Worm (Caenorhabditis elegans) whole organism, young adult: Measurements from ENCODE around the gene srt-20.
"Not testable (repeated sequence)": the region's sequence is repeated elsewhere in the genome, so short reads cannot be mapped to it uniquely, and the experiment has no call there.

Source experiments
- C06A6.2 ChIP-seq: fragments of 200-800 bp; sonication (Bioruptor generic); conservative IDR thresholded peaks from 2 replicates; pipeline ENCODE4 v1.3.6; 2022; ENCODE audit warnings: missing genetic modification characterization, missing compliant biosample characterization
- D2030.7 ChIP-seq: fragments of 200-800 bp; sonication (Bioruptor generic); IDR thresholded peaks from 2 replicates; pipeline ENCODE4 v1.3.6; 2022; ENCODE audit warnings: missing genetic modification reagents, missing genetic modification characterization, missing compliant biosample characterization
- F10E7.11 ChIP-seq: sonication (generic microtip); optimal IDR thresholded peaks from 2 replicates; lab custom pipeline; 2017; ENCODE audit warnings: mild to moderate bottlenecking, missing genetic modification characterization, moderate library complexity, missing compliant biosample characterization
- F39B2.1 ChIP-seq: fragments of 200-800 bp; sonication (Bioruptor generic); IDR thresholded peaks from 2 replicates; pipeline ENCODE4 v1.3.6; 2022; ENCODE audit warnings: missing genetic modification reagents, missing genetic modification characterization, missing compliant biosample characterization
- F57A8.1 ChIP-seq: fragments of 200-800 bp; sonication (Bioruptor generic); optimal IDR thresholded peaks from 2 replicates; lab custom pipeline; 2018; ENCODE audit warnings: mild to moderate bottlenecking, missing genetic modification characterization, moderate library complexity, missing compliant biosample characterization
- K11D2.4 ChIP-seq: fragments of 200-800 bp; sonication (Bioruptor generic); IDR thresholded peaks from 2 replicates; pipeline ENCODE4 v1.3.6; 2022; ENCODE audit warnings: missing genetic modification reagents, missing genetic modification characterization, missing compliant biosample characterization
- Y53G8AR.9 ChIP-seq: fragments of 200-800 bp; sonication (Bioruptor generic); conservative IDR thresholded peaks from 2 replicates; pipeline ENCODE4 v1.3.6; 2022; ENCODE audit warnings: missing genetic modification reagents, missing genetic modification characterization, missing compliant biosample characterization
- Y79H2A.3 ChIP-seq: fragments of 200-800 bp; sonication (Bioruptor generic); conservative IDR thresholded peaks from 2 replicates; pipeline ENCODE4 v1.3.6; 2022; ENCODE audit warnings: missing genetic modification reagents, missing genetic modification characterization, missing compliant biosample characterization
- Y95B8A.8 ChIP-seq: fragments of 200-800 bp; sonication (Bioruptor generic); IDR thresholded peaks from 2 replicates; pipeline ENCODE4 v1.3.6; 2022; ENCODE audit warnings: missing genetic modification reagents, missing genetic modification characterization, missing compliant biosample characterization
- athp-1 ChIP-seq: sonication (generic microtip); optimal IDR thresholded peaks from 2 replicates; lab custom pipeline; 2017; ENCODE audit warnings: mild to moderate bottlenecking, missing genetic modification characterization, missing compliant biosample characterization
- bed-2 ChIP-seq: fragments of 200-800 bp; sonication (Bioruptor generic); IDR thresholded peaks from 2 replicates; pipeline ENCODE4 v1.3.6; 2022; ENCODE audit warnings: missing genetic modification reagents, missing genetic modification characterization, missing compliant biosample characterization
- cebp-1 ChIP-seq, 2 experiments: fragments of 200-800 bp in 1 of 2; sonication (Bioruptor generic) in 1 of 2; sonication (generic microtip) in 1 of 2; IDR thresholded peaks in 1 of 2; optimal IDR thresholded peaks in 1 of 2; 2 replicates each; pipeline versions ENCODE4 v1.3.6 to Lab custom; 2017 to 2022; ENCODE audit warnings: missing compliant biosample characterization in 2 of 2, missing genetic modification characterization in 2 of 2, mild to moderate bottlenecking in 1 of 2, missing genetic modification reagents in 1 of 2, moderate library complexity in 1 of 2
- ceh-40 ChIP-seq: fragments of 200-800 bp; sonication (Bioruptor generic); IDR thresholded peaks from 2 replicates; pipeline ENCODE4 v1.3.6; 2022; ENCODE audit warnings: missing genetic modification characterization, missing compliant biosample characterization
- ceh-79 ChIP-seq: sonication (generic microtip); optimal IDR thresholded peaks from 2 replicates; lab custom pipeline; 2017; ENCODE audit warnings: mild to moderate bottlenecking, missing genetic modification characterization, missing compliant biosample characterization
- ceh-91 ChIP-seq: fragments of 200-800 bp; sonication (Bioruptor generic); IDR thresholded peaks from 2 replicates; pipeline ENCODE4 v1.3.6; 2022; ENCODE audit warnings: missing genetic modification reagents, missing genetic modification characterization, missing compliant biosample characterization
- die-1 ChIP-seq: sonication (generic microtip); optimal IDR thresholded peaks from 2 replicates; lab custom pipeline; 2016; ENCODE audit warnings: missing genotype, mild to moderate bottlenecking, missing genetic modification characterization, missing compliant biosample characterization
- dpff-1 ChIP-seq: sonication (generic microtip); optimal IDR thresholded peaks from 2 replicates; lab custom pipeline; 2017; ENCODE audit warnings: mild to moderate bottlenecking, missing genetic modification characterization, missing compliant biosample characterization
- egl-18 ChIP-seq: fragments of 200-800 bp; sonication (Bioruptor generic); IDR thresholded peaks from 2 replicates; pipeline ENCODE4 v1.3.6; 2022; ENCODE audit warnings: missing genetic modification reagents, missing genetic modification characterization, missing compliant biosample characterization
- hlh-12 ChIP-seq: sonication (generic microtip); optimal IDR thresholded peaks from 2 replicates; lab custom pipeline; 2016; ENCODE audit warnings: missing genetic modification characterization, missing compliant biosample characterization
- lag-1 ChIP-seq: fragments of 200-800 bp; sonication (Bioruptor generic); IDR thresholded peaks from 2 replicates; pipeline ENCODE4 v1.3.6; 2022; ENCODE audit warnings: missing genetic modification reagents, missing genetic modification characterization, missing compliant biosample characterization
- lin-26 ChIP-seq: fragments of 200-800 bp; sonication (Bioruptor generic); IDR thresholded peaks from 2 replicates; pipeline ENCODE4 v1.3.6; 2022; ENCODE audit warnings: missing genetic modification reagents, missing genetic modification characterization, missing compliant biosample characterization
- lin-35 ChIP-seq, 3 experiments: fragments of 150-350 bp in 2 of 3; sonication (generic microtip) in 1 of 3; optimal IDR thresholded peaks; 2 replicates each; lab custom pipeline; 2014 to 2018; ENCODE audit warnings: missing biosample characterization in 3 of 3, missing genetic modification characterization in 3 of 3, missing genetic modification reagents in 3 of 3
- lir-1 ChIP-seq: fragments of 200-800 bp; sonication (Bioruptor generic); conservative IDR thresholded peaks from 2 replicates; pipeline ENCODE4 v1.3.6; 2022; ENCODE audit warnings: missing genetic modification reagents, missing genetic modification characterization, missing compliant biosample characterization
- lsl-1 ChIP-seq: fragments of 200-800 bp; sonication (Bioruptor generic); optimal IDR thresholded peaks from 2 replicates; lab custom pipeline; 2018; ENCODE audit warnings: mild to moderate bottlenecking, missing genetic modification characterization, moderate library complexity, missing compliant biosample characterization
- lsy-27 ChIP-seq: sonication (generic microtip); optimal IDR thresholded peaks from 2 replicates; lab custom pipeline; 2017; ENCODE audit warnings: missing genetic modification characterization, mild to moderate bottlenecking, missing compliant biosample characterization, antibody characterized with exemption, missing genotype, borderline replicate concordance; ENCODE audit not compliant: insufficient read depth
- madf-8 ChIP-seq: fragments of 200-800 bp; sonication (Bioruptor generic); conservative IDR thresholded peaks from 2 replicates; pipeline ENCODE4 v1.3.6; 2022; ENCODE audit warnings: missing genetic modification reagents, missing genetic modification characterization, missing compliant biosample characterization
- mcd-1 ChIP-seq: fragments of 200-800 bp; sonication (Bioruptor generic); IDR thresholded peaks from 2 replicates; pipeline ENCODE4 v1.3.6; 2022; ENCODE audit warnings: missing genetic modification reagents, missing genetic modification characterization, missing compliant biosample characterization
- mel-28 ChIP-seq: sonication (generic microtip); optimal IDR thresholded peaks from 2 replicates; lab custom pipeline; 2016; ENCODE audit warnings: borderline replicate concordance, mild to moderate bottlenecking, missing genetic modification characterization, missing compliant biosample characterization
- nfya-1 ChIP-seq: sonication (generic microtip); optimal IDR thresholded peaks from 2 replicates; lab custom pipeline; 2017; ENCODE audit warnings: antibody characterized with exemption, missing compliant biosample characterization, missing genetic modification characterization, borderline replicate concordance; ENCODE audit not compliant: insufficient read depth
- nfya-2 ChIP-seq: fragments of 200-800 bp; sonication (Bioruptor generic); IDR thresholded peaks from 2 replicates; pipeline ENCODE4 v1.3.6; 2022; ENCODE audit warnings: missing genetic modification reagents, missing genetic modification characterization, missing compliant biosample characterization
- nhr-90 ChIP-seq: sonication (generic microtip); optimal IDR thresholded peaks from 2 replicates; lab custom pipeline; 2016; ENCODE audit warnings: missing genotype, mild to moderate bottlenecking, missing genetic modification characterization, missing compliant biosample characterization
- repo-1 ChIP-seq: sonication (generic microtip); optimal IDR thresholded peaks from 2 replicates; lab custom pipeline; 2017; ENCODE audit warnings: mild to moderate bottlenecking, missing genetic modification characterization, missing compliant biosample characterization
- snpc-1.1 ChIP-seq: sonication (generic microtip); optimal IDR thresholded peaks from 2 replicates; lab custom pipeline; 2017; ENCODE audit warnings: missing genetic modification characterization, mild to moderate bottlenecking, missing compliant biosample characterization, antibody characterized with exemption, moderate library complexity, missing genotype, missing genetic modification reagents; ENCODE audit not compliant: insufficient read depth
- sptf-2 ChIP-seq: fragments of 200-800 bp; sonication (Bioruptor generic); optimal IDR thresholded peaks from 2 replicates; lab custom pipeline; 2018; ENCODE audit warnings: mild to moderate bottlenecking, missing genetic modification characterization, missing compliant biosample characterization
- unc-130 ChIP-seq: sonication (generic microtip); optimal IDR thresholded peaks from 2 replicates; lab custom pipeline; 2016; ENCODE audit warnings: missing genetic modification reagents, missing genetic modification characterization, missing compliant biosample characterization
- zfh-2 ChIP-seq: fragments of 200-800 bp; sonication (Bioruptor generic); conservative IDR thresholded peaks from 2 replicates; pipeline ENCODE4 v1.3.6; 2022; ENCODE audit warnings: missing genetic modification reagents, missing genetic modification characterization, missing compliant biosample characterization
- zim-3 ChIP-seq: sonication (generic microtip); optimal IDR thresholded peaks from 2 replicates; lab custom pipeline; 2017; ENCODE audit warnings: mild to moderate bottlenecking, missing genetic modification characterization, moderate library complexity, missing compliant biosample characterization
- ztf-3 ChIP-seq: fragments of 200-800 bp; sonication (Bioruptor generic); optimal IDR thresholded peaks from 2 replicates; lab custom pipeline; 2018; ENCODE audit warnings: mild to moderate bottlenecking, missing genetic modification characterization, missing compliant biosample characterization
- ztf-6 ChIP-seq: fragments of 200-800 bp; sonication (Bioruptor generic); IDR thresholded peaks from 2 replicates; pipeline ENCODE4 v1.3.6; 2022; ENCODE audit warnings: missing genetic modification reagents, missing genetic modification characterization, missing compliant biosample characterization

srt-20 gene

DNA sequence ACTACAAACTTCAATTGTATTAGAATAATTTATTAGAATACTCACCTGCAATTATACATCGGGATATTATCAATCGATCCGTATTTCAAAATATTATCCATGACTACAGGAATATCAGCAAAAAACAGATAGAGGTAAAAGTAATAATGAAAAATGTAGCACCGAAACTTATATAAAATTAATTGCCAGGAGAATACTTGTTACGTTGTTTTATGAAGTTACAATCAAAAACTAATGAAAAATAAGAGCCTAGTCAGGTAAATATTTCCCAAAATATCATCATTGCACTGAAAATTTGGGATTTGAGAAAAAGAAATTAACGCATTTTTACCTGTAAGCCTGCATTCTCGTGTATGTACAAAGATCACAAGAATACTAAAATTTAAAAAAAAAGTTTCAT lies 7.4 kb downstream of the srt-20 start, which contains the start of gene srt-38:
srt-38 (minus strand) TSS at position 101 of the 400 bp plus-strand sequence.
- not testable (repeated sequence) for TF ChIP-seq Y79H2A.3 (GFP tag; lab: Robert Waterston, UW); sptf-2 (GFP tag; lab: Kevin White, UChicago); F57A8.1 (GFP tag; lab: Kevin White, UChicago)

DNA sequence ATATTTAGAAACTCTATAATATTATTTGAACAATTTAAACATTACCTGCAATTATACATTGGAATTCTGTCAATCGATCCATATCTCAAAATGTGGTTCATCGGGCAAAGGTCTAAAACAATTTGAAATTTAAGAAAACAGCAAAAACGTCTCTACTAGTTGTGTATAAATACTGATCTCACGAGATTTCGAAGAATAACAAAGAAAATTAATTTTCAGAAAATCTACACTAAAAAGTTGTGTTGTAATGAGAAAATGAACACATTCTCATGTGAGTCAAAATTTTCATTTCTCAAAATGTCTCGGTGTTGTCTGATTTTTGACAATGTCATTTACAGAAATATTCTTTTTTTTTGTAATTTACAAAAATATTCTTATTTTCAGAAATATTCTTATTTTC lies 10.4 kb downstream of the srt-20 start, which contains the start of gene srt-36:
srt-36 (minus strand) TSS at position 101 of the 400 bp plus-strand sequence.
- TF ChIP-seq lsl-1 (GFP tag; lab: Kevin White, UChicago); Y95B8A.8 (GFP tag; lab: Robert Waterston, UW); F39B2.1 (GFP tag; lab: Robert Waterston, UW): not testable (repeated sequence)

DNA sequence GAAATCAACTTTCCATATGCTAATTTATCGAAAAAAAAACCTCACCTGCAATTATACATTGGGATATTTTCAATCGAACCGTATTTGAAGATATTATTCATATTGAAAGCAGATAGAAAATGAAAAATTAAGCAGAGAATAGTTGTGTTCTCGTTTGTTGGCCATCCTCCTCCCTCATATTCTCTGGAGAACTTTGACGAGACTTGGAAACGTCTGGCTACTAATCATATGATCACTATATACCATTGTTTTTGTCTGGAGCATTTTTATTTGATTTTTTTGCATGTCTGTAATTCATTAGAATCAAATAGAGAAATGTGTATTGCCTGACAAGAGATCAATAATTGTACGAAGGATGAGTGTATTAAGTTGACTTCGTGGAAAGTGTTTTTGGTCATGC lies 14.1 kb downstream of the srt-20 start, which contains the start of gene srt-35:
srt-35 (minus strand) TSS at position 101 of the 400 bp plus-strand sequence.
- no peak for TF ChIP-seq dpff-1
- no peak for TF ChIP-seq Y95B8A.8 (GFP tag; lab: Robert Waterston, UW)
- no peak for TF ChIP-seq lir-1
- TF ChIP-seq C06A6.2 (GFP tag; lab: Robert Waterston, UW) = no peak
- no peak for TF ChIP-seq mcd-1 (GFP tag; lab: Robert Waterston, UW)
- TF ChIP-seq lsy-27 (tag; lab: Kevin White, UChicago) = no peak
- no peak for TF ChIP-seq K11D2.4 (GFP tag; lab: Robert Waterston, UW)
- TF ChIP-seq madf-8 (GFP tag; lab: Robert Waterston, UW) = no peak
- TF ChIP-seq ceh-79 (tag; lab: Kevin White, UChicago) = no peak
- TF ChIP-seq unc-130 (GFP tag; lab: Kevin White, UChicago) = no peak
- no peak for TF ChIP-seq lin-35 (GFP tag; optimal IDR thresholded peaks at IDR 0.05; lab: Kevin White, UChicago)
- no peak for TF ChIP-seq sptf-2 (GFP tag; lab: Kevin White, UChicago)
- TF ChIP-seq ceh-91 (GFP tag; lab: Robert Waterston, UW) = no peak
- no peak for TF ChIP-seq athp-1 (tag; lab: Kevin White, UChicago)
- TF ChIP-seq lin-26 = no peak
- no peak for TF ChIP-seq F10E7.11 (tag; lab: Kevin White, UChicago)
- no peak for TF ChIP-seq D2030.7 (GFP tag; lab: Robert Waterston, UW)
- no peak for TF ChIP-seq hlh-12 (tag; lab: Kevin White, UChicago)
- no peak for TF ChIP-seq lag-1 (GFP tag; lab: Robert Waterston, UW)

DNA sequence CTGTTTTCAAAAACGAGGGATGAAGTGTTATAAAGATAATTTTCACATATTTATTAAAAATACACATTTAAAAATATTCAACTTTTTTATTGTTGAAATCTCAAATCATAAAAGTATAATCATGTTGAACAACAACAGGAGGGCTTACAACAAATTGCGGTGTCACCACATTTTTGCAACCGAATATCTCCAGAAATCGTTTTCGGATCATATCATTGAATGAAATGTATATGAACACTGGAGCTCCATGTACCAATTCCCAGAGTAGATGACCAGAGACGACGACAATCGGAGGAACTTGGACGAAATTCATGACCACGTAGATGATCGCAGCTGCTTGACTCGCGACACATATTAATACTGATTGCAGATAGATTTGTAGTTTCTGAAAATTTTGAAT lies 17.2 kb downstream of the srt-20 start:
- TF ChIP-seq nhr-90 (tag; lab: Kevin White, UChicago) (no peak), die-1 (tag; lab: Kevin White, UChicago) (no peak), egl-18 (GFP tag; lab: Robert Waterston, UW) (no peak), snpc-1.1 (tag; lab: Kevin White, UChicago) (no peak), nfya-1 (tag; lab: Kevin White, UChicago) (no peak), nfya-2 (GFP tag; lab: Robert Waterston, UW) (no peak), Y53G8AR.9 (no peak), D2030.7 (GFP tag; lab: Robert Waterston, UW) (no peak), bed-2 (no peak), ztf-3 (GFP tag; lab: Kevin White, UChicago) (no peak), cebp-1 (GFP tag; IDR thresholded peaks at IDR 0.05; lab: Robert Waterston, UW) (no peak), cebp-1 (tag; optimal IDR thresholded peaks at IDR 0.05; lab: Kevin White, UChicago) (no peak), repo-1 (tag; lab: Kevin White, UChicago) (no peak), ceh-79 (tag; lab: Kevin White, UChicago) (no peak), ztf-6 (GFP tag; lab: Robert Waterston, UW) (no peak), ceh-40 (GFP tag; lab: Robert Waterston, UW) (no peak), mel-28 (no peak), F39B2.1 (GFP tag; lab: Robert Waterston, UW) (no peak), zim-3 (tag; lab: Kevin White, UChicago) (no peak), zfh-2 (GFP tag; lab: Robert Waterston, UW) (no peak)
